Worm (Caenorhabditis elegans) whole organism, young adult: ENCODE measurements around the gene F32A11.1.

Experiments used
- F49E8.2 ChIP-seq: sonication (generic microtip); optimal IDR thresholded peaks from 3 replicates; lab custom pipeline; 2017; ENCODE audit warnings: missing genetic modification characterization, mild to moderate bottlenecking, missing compliant biosample characterization, antibody characterized with exemption, moderate library complexity; ENCODE audit not compliant: insufficient read depth
- ama-1 ChIP-seq, 3 experiments: fragments of 150-350 bp in 1 of 3; sonication (generic microtip) in 2 of 3; optimal IDR thresholded peaks; 2 replicates each; lab custom pipeline; 2014 to 2018; ENCODE audit warnings: missing biosample characterization in 2 of 3, missing genetic modification characterization in 2 of 3, missing genetic modification reagents in 2 of 3
- aptf-3 ChIP-seq: fragments of 200-800 bp; sonication (Bioruptor generic); IDR thresholded peaks from 2 replicates; pipeline ENCODE4 v1.3.6; 2022; ENCODE audit warnings: missing genetic modification characterization, missing compliant biosample characterization
- athp-1 ChIP-seq: sonication (generic microtip); optimal IDR thresholded peaks from 2 replicates; lab custom pipeline; 2017; ENCODE audit warnings: mild to moderate bottlenecking, missing genetic modification characterization, missing compliant biosample characterization
- ceh-40 ChIP-seq: fragments of 200-800 bp; sonication (Bioruptor generic); IDR thresholded peaks from 2 replicates; pipeline ENCODE4 v1.3.6; 2022; ENCODE audit warnings: missing genetic modification characterization, missing compliant biosample characterization
- dpl-1 ChIP-seq: fragments of 150-350 bp; optimal IDR thresholded peaks from 2 replicates; lab custom pipeline; 2014; ENCODE audit warnings: missing biosample characterization, missing genetic modification reagents, missing genetic modification characterization
- madf-10 ChIP-seq: sonication (generic microtip); optimal IDR thresholded peaks from 2 replicates; lab custom pipeline; 2016; ENCODE audit warnings: mild to moderate bottlenecking, missing genetic modification characterization, missing compliant biosample characterization
- pha-4 ChIP-seq: fragments of 150-350 bp; sonication (generic microtip); optimal IDR thresholded peaks from 2 replicates; lab custom pipeline; 2014; ENCODE audit warnings: missing biosample characterization, missing genetic modification reagents, missing genetic modification characterization
- snpc-3.4 ChIP-seq: sonication (generic microtip); optimal IDR thresholded peaks from 2 replicates; lab custom pipeline; 2017; ENCODE audit warnings: missing genetic modification characterization, mild to moderate bottlenecking, missing compliant biosample characterization, antibody characterized with exemption, moderate library complexity, missing genotype, missing genetic modification reagents
- zim-3 ChIP-seq: sonication (generic microtip); optimal IDR thresholded peaks from 2 replicates; lab custom pipeline; 2017; ENCODE audit warnings: mild to moderate bottlenecking, missing genetic modification characterization, moderate library complexity, missing compliant biosample characterization

ce11 chrII:13187188-13187587 is 30.1 kb downstream of the F32A11.1 start, which contains the start of gene mecr-1:
- no peak for TF ChIP-seq snpc-3.4 (tag; lab: Kevin White, UChicago)
- no peak for TF ChIP-seq F49E8.2 (tag; lab: Kevin White, UChicago)
- TF ChIP-seq zim-3 = no peak
- TF ChIP-seq ama-1 (optimal IDR thresholded peaks at IDR 0.05; lab: Kevin White, UChicago) = no peak
- TF ChIP-seq ama-1 (GFP tag; optimal IDR thresholded peaks at IDR 0.05; lab: Kevin White, UChicago) = no peak
- TF ChIP-seq ceh-40 = no peak
- no peak for TF ChIP-seq athp-1 (tag; lab: Kevin White, UChicago)
- no peak for TF ChIP-seq dpl-1 (GFP tag; lab: Kevin White, UChicago)
- TF ChIP-seq madf-10 (tag; lab: Kevin White, UChicago) = no peak
- no peak for TF ChIP-seq pha-4 (tag; lab: Kevin White, UChicago)
- TF ChIP-seq aptf-3 (GFP tag; lab: Robert Waterston, UW) = no peak
